Worm (Caenorhabditis elegans) whole organism, L2 larva: ENCODE measurements around the gene sec-15.

Experiments
- C34F6.9 ChIP-seq: fragments of 150-350 bp; optimal IDR thresholded peaks from 2 replicates; lab custom pipeline; 2014; ENCODE audit warnings: missing biosample characterization, missing genetic modification characterization
- F13H6.1 ChIP-seq: sonication (generic microtip); optimal IDR thresholded peaks from 2 replicates; lab custom pipeline; 2016; ENCODE audit warnings: missing genetic modification characterization, missing compliant biosample characterization
- R02D3.7 ChIP-seq: fragments of 150-350 bp; optimal IDR thresholded peaks from 2 replicates; lab custom pipeline; 2014; ENCODE audit warnings: missing biosample characterization, missing genetic modification characterization
- Y55F3AM.14 ChIP-seq: fragments of 200-800 bp; sonication (Bioruptor generic); optimal IDR thresholded peaks from 2 replicates; lab custom pipeline; 2018; ENCODE audit warnings: mild to moderate bottlenecking, missing genetic modification characterization, missing compliant biosample characterization
- ZK546.5 ChIP-seq: sonication (generic microtip); optimal IDR thresholded peaks from 2 replicates; lab custom pipeline; 2017; ENCODE audit warnings: missing biosample characterization, missing genetic modification characterization
- alr-1 ChIP-seq: fragments of 150-350 bp; optimal IDR thresholded peaks from 2 replicates; lab custom pipeline; 2014; ENCODE audit warnings: missing biosample characterization, missing genetic modification characterization
- aly-2 ChIP-seq: fragments of 150-350 bp; optimal IDR thresholded peaks from 2 replicates; lab custom pipeline; 2014; ENCODE audit warnings: missing biosample characterization, missing genetic modification characterization
- ama-1 ChIP-seq: fragments of 150-350 bp; optimal IDR thresholded peaks from 2 replicates; lab custom pipeline; 2018; ENCODE audit warnings: inconsistent platforms
- blmp-1 ChIP-seq: sonication (generic microtip); optimal IDR thresholded peaks from 2 replicates; lab custom pipeline; 2017; ENCODE audit warnings: missing genetic modification characterization, mild to moderate bottlenecking, missing compliant biosample characterization, antibody characterized with exemption, moderate library complexity; ENCODE audit not compliant: insufficient read depth
- ceh-16 ChIP-seq: fragments of 150-350 bp; optimal IDR thresholded peaks from 2 replicates; lab custom pipeline; 2014; ENCODE audit warnings: missing biosample characterization, missing genetic modification characterization
- crh-2 ChIP-seq: sonication (generic microtip); optimal IDR thresholded peaks from 2 replicates; lab custom pipeline; 2017; ENCODE audit warnings: missing biosample characterization, missing genetic modification characterization
- dmd-4 ChIP-seq: sonication (generic microtip); optimal IDR thresholded peaks from 2 replicates; lab custom pipeline; 2017; ENCODE audit warnings: missing biosample characterization, missing genetic modification characterization
- egl-27 ChIP-seq: sonication (generic microtip); optimal IDR thresholded peaks from 3 replicates; lab custom pipeline; 2017; ENCODE audit warnings: missing biosample characterization, missing genetic modification reagents, missing genetic modification characterization
- elt-1 ChIP-seq: fragments of 150-350 bp; optimal IDR thresholded peaks from 2 replicates; lab custom pipeline; 2014; ENCODE audit warnings: missing biosample characterization, missing genetic modification characterization
- elt-3 ChIP-seq: sonication (generic microtip); optimal IDR thresholded peaks from 2 replicates; lab custom pipeline; 2017; ENCODE audit warnings: missing biosample characterization, missing genetic modification characterization
- lin-11 ChIP-seq: fragments of 150-350 bp; sonication (generic microtip); optimal IDR thresholded peaks from 2 replicates; lab custom pipeline; 2014; ENCODE audit warnings: missing biosample characterization, missing genetic modification characterization, inconsistent platforms, mixed read lengths
- lin-13 ChIP-seq: fragments of 150-350 bp; optimal IDR thresholded peaks from 2 replicates; lab custom pipeline; 2014; ENCODE audit warnings: missing biosample characterization, missing genetic modification reagents, missing genetic modification characterization
- lsy-2 ChIP-seq, 2 experiments: fragments of 150-350 bp in 1 of 2; sonication (generic microtip) in 1 of 2; optimal IDR thresholded peaks; 2 replicates each; lab custom pipeline; 2014 to 2017; ENCODE audit warnings: missing biosample characterization in 2 of 2, missing genetic modification characterization in 2 of 2
- mab-5 ChIP-seq: fragments of 150-350 bp; optimal IDR thresholded peaks from 2 replicates; lab custom pipeline; 2014; ENCODE audit warnings: missing biosample characterization, missing genetic modification characterization
- mbf-1 ChIP-seq: sonication (generic microtip); optimal IDR thresholded peaks from 2 replicates; lab custom pipeline; 2017; ENCODE audit warnings: missing biosample characterization, missing genetic modification characterization
- mdl-1 ChIP-seq, 2 experiments: fragments of 150-350 bp in 1 of 2; sonication (generic microtip) in 1 of 2; optimal IDR thresholded peaks; 2 replicates each; lab custom pipeline; 2017; ENCODE audit warnings: missing biosample characterization in 2 of 2, missing genetic modification characterization in 2 of 2
- nhr-11 ChIP-seq: fragments of 150-350 bp; optimal IDR thresholded peaks from 2 replicates; lab custom pipeline; 2014; ENCODE audit warnings: missing biosample characterization, missing genetic modification characterization
- nhr-12 ChIP-seq: fragments of 150-350 bp; optimal IDR thresholded peaks from 2 replicates; lab custom pipeline; 2014; ENCODE audit warnings: missing biosample characterization, missing genetic modification characterization
- nhr-129 ChIP-seq: fragments of 150-350 bp; optimal IDR thresholded peaks from 2 replicates; lab custom pipeline; 2014; ENCODE audit warnings: missing biosample characterization, missing genetic modification characterization
- nhr-21 ChIP-seq: fragments of 150-350 bp; optimal IDR thresholded peaks from 2 replicates; lab custom pipeline; 2014; ENCODE audit warnings: missing biosample characterization, missing genetic modification characterization
- nhr-237 ChIP-seq: fragments of 150-350 bp; optimal IDR thresholded peaks from 2 replicates; lab custom pipeline; 2014; ENCODE audit warnings: missing biosample characterization, missing genetic modification characterization
- nhr-25 ChIP-seq: fragments of 150-350 bp; sonication (generic microtip); optimal IDR thresholded peaks from 3 replicates; lab custom pipeline; 2014; ENCODE audit warnings: missing biosample characterization, missing genetic modification characterization
- nhr-6 ChIP-seq: fragments of 150-350 bp; optimal IDR thresholded peaks from 2 replicates; lab custom pipeline; 2014; ENCODE audit warnings: missing biosample characterization, missing genetic modification characterization
- nhr-77 ChIP-seq: fragments of 150-350 bp; optimal IDR thresholded peaks from 2 replicates; lab custom pipeline; 2014; ENCODE audit warnings: missing biosample characterization, missing genetic modification characterization
- peb-1 ChIP-seq: fragments of 150-350 bp; optimal IDR thresholded peaks from 2 replicates; lab custom pipeline; 2014; ENCODE audit warnings: missing biosample characterization, missing genetic modification characterization
- sem-4 ChIP-seq: fragments of 150-350 bp; optimal IDR thresholded peaks from 2 replicates; lab custom pipeline; 2014; ENCODE audit warnings: missing biosample characterization, missing genetic modification reagents, missing genetic modification characterization
- skn-1 ChIP-seq: sonication (generic microtip); optimal IDR thresholded peaks from 2 replicates; lab custom pipeline; 2017; ENCODE audit warnings: missing biosample characterization, missing genetic modification characterization
- sma-3 ChIP-seq: sonication (generic microtip); optimal IDR thresholded peaks from 2 replicates; lab custom pipeline; 2016; ENCODE audit warnings: missing genetic modification reagents, missing genetic modification characterization, missing compliant biosample characterization
- sma-9 ChIP-seq, 2 experiments: fragments of 150-350 bp in 1 of 2; sonication (generic microtip) in 1 of 2; optimal IDR thresholded peaks; 2 replicates each; lab custom pipeline; 2014 to 2016; ENCODE audit warnings: missing genetic modification characterization in 2 of 2, mild to moderate bottlenecking in 1 of 2, missing biosample characterization in 1 of 2, missing compliant biosample characterization in 1 of 2, missing genetic modification reagents in 1 of 2, moderate library complexity in 1 of 2
- snpc-4 ChIP-seq: fragments of 150-350 bp; optimal IDR thresholded peaks from 2 replicates; lab custom pipeline; 2014; ENCODE audit warnings: missing biosample characterization, missing genetic modification characterization
- unc-39 ChIP-seq: fragments of 150-350 bp; optimal IDR thresholded peaks from 2 replicates; lab custom pipeline; 2014; ENCODE audit warnings: missing biosample characterization, missing genetic modification characterization
- unc-55 ChIP-seq: fragments of 150-350 bp; sonication (generic microtip); optimal IDR thresholded peaks from 3 replicates; lab custom pipeline; 2014; ENCODE audit warnings: missing biosample characterization, missing genetic modification reagents, missing genetic modification characterization
- unc-62 ChIP-seq: fragments of 150-350 bp; optimal IDR thresholded peaks from 2 replicates; lab custom pipeline; 2014; ENCODE audit warnings: missing biosample characterization, missing genetic modification reagents, missing genetic modification characterization
- zag-1 ChIP-seq: fragments of 150-350 bp; optimal IDR thresholded peaks from 2 replicates; lab custom pipeline; 2014; ENCODE audit warnings: missing biosample characterization, missing genetic modification characterization
- ztf-1 ChIP-seq: fragments of 200-800 bp; sonication (Bioruptor generic); conservative IDR thresholded peaks from 2 replicates; pipeline ENCODE4 v1.3.6; 2022; ENCODE audit warnings: missing genetic modification characterization, missing compliant biosample characterization
- ztf-4 ChIP-seq: fragments of 150-350 bp; optimal IDR thresholded peaks from 2 replicates; lab custom pipeline; 2014; ENCODE audit warnings: missing biosample characterization, missing genetic modification characterization

The sec-15 gene

DNA sequence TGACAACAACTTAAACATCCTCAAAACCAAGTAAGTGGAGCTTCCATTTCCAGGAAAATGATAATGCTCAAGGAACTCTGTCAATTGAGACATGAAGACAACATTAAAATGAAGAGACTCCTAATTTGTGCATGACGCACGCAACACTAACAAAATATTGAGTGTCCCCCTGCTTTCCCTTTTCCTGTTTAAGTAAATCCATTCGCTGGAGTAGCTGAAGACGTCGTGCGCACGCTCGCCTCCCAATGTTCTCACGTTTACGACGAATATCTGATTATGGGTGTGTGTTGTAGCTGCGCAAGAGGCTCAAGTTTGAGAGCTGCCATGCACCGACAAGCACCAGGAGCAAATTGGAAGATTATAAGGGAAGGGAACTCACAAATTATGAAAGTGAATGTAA lies 34.5 kb downstream of the sec-15 start:
- TF ChIP-seq ZK546.5 (tag; lab: Kevin White, UChicago): no peak
- no peak for TF ChIP-seq nhr-237
- peak in 1 of 2 experiments; percentile 7 for TF ChIP-seq mdl-1 (tag; optimal IDR thresholded peaks at IDR 0.05; lab: Kevin White, UChicago)
- TF ChIP-seq egl-27: peak; percentile 32
- TF ChIP-seq mbf-1 (tag; lab: Kevin White, UChicago): no peak
- no peak for TF ChIP-seq aly-2
- TF ChIP-seq lsy-2 (tag; optimal IDR thresholded peaks at IDR 0.05; lab: Kevin White, UChicago): peak in 1 of 2 experiments; percentile 40
- peak; percentile 20 for TF ChIP-seq C34F6.9 (tag; lab: Kevin White, UChicago)
- peak; percentile 46 for TF ChIP-seq sma-9 (GFP tag; optimal IDR thresholded peaks at IDR 0.05; lab: Kevin White, UChicago)
- no peak for TF ChIP-seq sma-9 (tag; optimal IDR thresholded peaks at IDR 0.05; lab: Kevin White, UChicago)
- TF ChIP-seq alr-1 (tag; lab: Kevin White, UChicago): no peak
- no peak for TF ChIP-seq peb-1
- TF ChIP-seq zag-1 (tag; lab: Kevin White, UChicago): no peak
- no peak for TF ChIP-seq Y55F3AM.14
- TF ChIP-seq nhr-6 (tag; lab: Kevin White, UChicago): no peak
- TF ChIP-seq nhr-77: no peak

DNA sequence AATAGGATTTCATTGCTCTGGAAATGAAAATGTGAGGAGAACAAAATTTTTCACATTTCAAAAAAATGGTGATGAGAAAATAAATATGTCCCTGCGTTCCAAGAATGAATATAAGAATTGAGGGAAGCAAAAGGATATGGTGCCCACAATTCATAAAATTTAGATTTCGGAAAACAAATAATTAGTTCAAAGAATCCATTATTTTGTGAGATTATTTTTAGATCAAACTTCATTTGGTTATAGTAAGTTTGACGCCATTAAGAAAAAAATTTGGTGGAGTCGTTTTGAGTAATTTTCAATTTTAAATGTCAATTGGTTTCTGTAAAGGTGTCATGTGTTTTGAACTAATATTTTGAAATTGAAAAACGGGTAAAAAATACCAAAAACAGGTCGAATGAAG lies 35.2 kb downstream of the sec-15 start:
- TF ChIP-seq R02D3.7 (tag; lab: Kevin White, UChicago): no peak
- TF ChIP-seq ztf-4: no peak
- no peak for TF ChIP-seq snpc-4
- TF ChIP-seq mdl-1 (tag; optimal IDR thresholded peaks at IDR 0.05; lab: Kevin White, UChicago): no peak
- no peak for TF ChIP-seq elt-3 (tag; lab: Kevin White, UChicago)
- TF ChIP-seq, all 48 proteins: peak for 0

DNA sequence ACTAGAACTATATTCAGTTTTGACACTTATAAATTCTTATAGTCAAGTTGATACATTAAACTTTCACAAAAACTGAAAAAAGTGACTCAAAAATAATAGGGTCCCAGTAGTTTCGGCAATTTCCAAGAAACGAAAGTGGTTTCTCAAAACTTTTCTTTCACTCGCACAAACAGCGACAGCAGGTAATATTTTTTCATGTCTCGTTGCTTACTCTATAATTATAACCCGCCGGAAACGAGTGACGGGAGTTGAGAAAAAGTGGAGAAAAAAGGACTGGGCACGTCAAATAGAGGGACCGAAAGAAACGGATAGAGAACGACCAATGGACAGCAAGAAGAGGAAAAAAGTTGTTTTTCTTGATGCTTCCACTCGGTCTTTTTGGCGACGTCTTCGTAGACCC lies 35.6 kb downstream of the sec-15 start:
- TF ChIP-seq ztf-4 (no peak), nhr-129 (no peak), lsy-2 (tag; optimal IDR thresholded peaks at IDR 0.05; lab: Kevin White, UChicago) (no peak), nhr-25 (tag; lab: Kevin White, UChicago) (no peak), lin-11 (tag; lab: Kevin White, UChicago) (no peak), sma-3 (GFP tag; lab: Kevin White, UChicago) (no peak), alr-1 (tag; lab: Kevin White, UChicago) (no peak), unc-39 (no peak)

DNA sequence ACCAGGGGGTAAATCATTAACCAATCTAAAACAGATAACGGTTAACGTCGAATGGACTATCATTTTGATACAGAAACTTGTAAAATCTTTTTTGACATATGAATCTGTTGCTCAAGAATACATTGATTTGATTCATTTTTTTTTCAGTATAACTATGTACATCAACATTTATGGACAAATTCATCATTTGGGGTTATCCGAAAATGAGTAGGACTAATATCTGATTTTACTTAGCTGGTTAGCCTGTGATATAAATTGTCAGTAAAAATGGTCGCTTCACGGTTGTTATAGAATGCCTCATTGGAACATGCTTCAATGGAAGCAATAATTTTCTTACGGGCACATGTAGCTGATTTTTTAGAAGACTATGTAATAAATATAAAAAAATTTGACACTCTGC lies 37.9 kb downstream of the sec-15 start:
- no peak for TF ChIP-seq lin-11 (tag; lab: Kevin White, UChicago)
- no peak for TF ChIP-seq skn-1
- no peak for TF ChIP-seq elt-1 (tag; lab: Kevin White, UChicago)
- no peak for TF ChIP-seq peb-1
- no peak for TF ChIP-seq nhr-11 (tag; lab: Kevin White, UChicago)
- no peak for TF ChIP-seq mab-5 (tag; lab: Kevin White, UChicago)
- no peak for TF ChIP-seq sma-9 (GFP tag; optimal IDR thresholded peaks at IDR 0.05; lab: Kevin White, UChicago)
- TF ChIP-seq sma-9 (tag; optimal IDR thresholded peaks at IDR 0.05; lab: Kevin White, UChicago): no peak
- TF ChIP-seq nhr-21 (tag; lab: Kevin White, UChicago): no peak
- TF ChIP-seq nhr-25 (tag; lab: Kevin White, UChicago): no peak
- TF ChIP-seq ceh-16: no peak
- TF ChIP-seq ztf-1 (GFP tag; lab: Robert Waterston, UW): no peak
- no peak for TF ChIP-seq sem-4
- no peak for TF ChIP-seq ztf-4
- TF ChIP-seq snpc-4: no peak
- no peak for TF ChIP-seq sma-3 (GFP tag; lab: Kevin White, UChicago)
- no peak for TF ChIP-seq crh-2 (tag; lab: Kevin White, UChicago)
- no peak for TF ChIP-seq unc-39
- no peak for TF ChIP-seq F13H6.1 (tag; lab: Kevin White, UChicago)
- no peak for TF ChIP-seq zag-1 (tag; lab: Kevin White, UChicago)
- TF ChIP-seq aly-2: no peak

DNA sequence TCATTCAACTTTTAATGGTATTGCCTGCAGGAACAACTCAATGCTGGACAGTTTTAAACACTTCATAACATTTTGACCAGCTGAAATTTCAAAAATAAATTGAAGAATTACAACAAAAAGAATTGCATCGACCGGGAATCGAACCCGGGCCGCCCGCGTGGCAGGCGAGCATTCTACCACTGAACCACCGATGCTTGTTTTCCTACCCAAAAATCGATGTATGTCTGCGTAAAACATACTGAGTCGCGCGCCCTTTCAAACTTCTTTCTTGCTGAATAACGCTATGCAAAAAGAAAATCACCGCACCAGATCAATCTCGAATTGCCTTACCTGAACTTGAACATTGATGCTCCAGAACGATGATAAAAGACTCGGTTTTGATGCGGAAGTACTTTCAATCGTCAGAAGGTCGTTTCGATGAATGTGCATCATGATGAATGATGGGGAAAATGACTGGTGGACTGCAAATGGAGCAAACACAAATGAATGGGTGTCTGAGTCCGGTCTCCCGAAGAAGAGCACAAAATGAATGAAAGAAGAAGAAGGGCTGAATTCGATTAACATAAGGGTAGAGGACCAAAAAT lies 38.7 kb downstream of the sec-15 start, which contains the start of gene R04E5.7:
R04E5.7 (minus strand) TSS at position 564 of the 584 bp plus-strand sequence.
- no peak for TF ChIP-seq unc-39
- peak; percentile 10 for TF ChIP-seq sma-9 (GFP tag; optimal IDR thresholded peaks at IDR 0.05; lab: Kevin White, UChicago)
- no peak for TF ChIP-seq sma-9 (tag; optimal IDR thresholded peaks at IDR 0.05; lab: Kevin White, UChicago)
- no peak for TF ChIP-seq zag-1 (tag; lab: Kevin White, UChicago)
- TF ChIP-seq nhr-21 (tag; lab: Kevin White, UChicago): peak; percentile 19
- no peak for TF ChIP-seq dmd-4 (tag; lab: Kevin White, UChicago)
- peak; percentile 39 for TF ChIP-seq unc-55
- peak; percentile 89 for TF ChIP-seq crh-2 (tag; lab: Kevin White, UChicago)
- no peak for TF ChIP-seq sem-4
- peak in 1 of 2 experiments; percentile 17 for TF ChIP-seq mdl-1 (tag; optimal IDR thresholded peaks at IDR 0.05; lab: Kevin White, UChicago)
- peak; percentile 30 for TF ChIP-seq sma-3 (GFP tag; lab: Kevin White, UChicago)
- TF ChIP-seq nhr-129: peak; percentile 53
- TF ChIP-seq lin-13 (GFP tag; lab: Kevin White, UChicago): no peak
- TF ChIP-seq ZK546.5 (tag; lab: Kevin White, UChicago): no peak
- no peak for TF ChIP-seq ama-1 (lab: Kevin White, UChicago)
- TF ChIP-seq mab-5 (tag; lab: Kevin White, UChicago): no peak
- TF ChIP-seq egl-27: no peak
- peak in 1 of 2 experiments; percentile 24 for TF ChIP-seq lsy-2 (tag; optimal IDR thresholded peaks at IDR 0.05; lab: Kevin White, UChicago)
- TF ChIP-seq unc-62 (GFP tag; lab: Kevin White, UChicago): no peak
- TF ChIP-seq nhr-237: no peak
- no peak for TF ChIP-seq mbf-1 (tag; lab: Kevin White, UChicago)
- no peak for TF ChIP-seq elt-3 (tag; lab: Kevin White, UChicago)
- TF ChIP-seq ceh-16: no peak
- peak; percentile 12 for TF ChIP-seq C34F6.9 (tag; lab: Kevin White, UChicago)
- no peak for TF ChIP-seq nhr-12 (tag; lab: Kevin White, UChicago)
- no peak for TF ChIP-seq nhr-77
- TF ChIP-seq peb-1: no peak
- TF ChIP-seq nhr-11 (tag; lab: Kevin White, UChicago): no peak
- no peak for TF ChIP-seq blmp-1 (tag; lab: Kevin White, UChicago)
